Fruit fly (Drosophila melanogaster) whole organism, embryonic: ENCODE results near the gene CG10959.

Experiments
- CG10979 ChIP-seq: fragments of 200-800 bp; sonication (Bioruptor generic); optimal IDR thresholded peaks from 2 replicates; lab custom pipeline; 2018; ENCODE audit warnings: missing biosample characterization, mild to moderate bottlenecking, missing genetic modification characterization, moderate library complexity
- CG11247 ChIP-seq: fragments of 200-800 bp; sonication (Bioruptor generic); IDR thresholded peaks from 2 replicates; pipeline ENCODE4 v1.3.6; 2022; ENCODE audit warnings: missing biosample characterization, missing genetic modification characterization
- CG11398 ChIP-seq: fragments of 200-800 bp; sonication (Bioruptor generic); optimal IDR thresholded peaks from 2 replicates; lab custom pipeline; 2016; ENCODE audit warnings: missing biosample characterization, missing genetic modification characterization
- CG12299 ChIP-seq: fragments of 200-800 bp; sonication (Bioruptor generic); optimal IDR thresholded peaks from 2 replicates; lab custom pipeline; 2018; ENCODE audit warnings: missing biosample characterization, mild to moderate bottlenecking, missing genetic modification characterization
- CG1233 ChIP-seq: fragments of 200-800 bp; sonication (Bioruptor generic); optimal IDR thresholded peaks from 4 replicates; lab custom pipeline; 2018; ENCODE audit warnings: missing biosample characterization, mild to moderate bottlenecking, missing genetic modification characterization
- CG12744 ChIP-seq: fragments of 200-800 bp; sonication (Bioruptor generic); optimal IDR thresholded peaks from 2 replicates; lab custom pipeline; 2016; ENCODE audit warnings: missing biosample characterization, missing genetic modification characterization
- CG17186 ChIP-seq: fragments of 200-800 bp; sonication (Bioruptor generic); optimal IDR thresholded peaks from 3 replicates; lab custom pipeline; 2017; ENCODE audit warnings: missing biosample characterization, missing genetic modification reagents, missing genetic modification characterization
- CG17328 ChIP-seq: fragments of 200-800 bp; sonication (Bioruptor generic); IDR thresholded peaks from 2 replicates; pipeline ENCODE4 v1.3.6; 2022; ENCODE audit warnings: missing biosample characterization, missing genetic modification characterization
- CG2116 ChIP-seq: fragments of 200-800 bp; sonication (Bioruptor generic); optimal IDR thresholded peaks from 3 replicates; lab custom pipeline; 2018; ENCODE audit warnings: missing biosample characterization, mild to moderate bottlenecking, missing genetic modification characterization
- CG2712 ChIP-seq: fragments of 200-800 bp; optimal IDR thresholded peaks from 3 replicates; lab custom pipeline; 2019; ENCODE audit warnings: missing biosample characterization, mild to moderate bottlenecking, missing genetic modification characterization, moderate library complexity
- CG31441 ChIP-seq: fragments of 200-800 bp; sonication (Bioruptor generic); IDR thresholded peaks from 2 replicates; pipeline ENCODE4 v1.3.6; 2022; ENCODE audit warnings: missing biosample characterization, missing genetic modification characterization
- CG3407 ChIP-seq: fragments of 200-800 bp; sonication (Bioruptor generic); optimal IDR thresholded peaks from 2 replicates; lab custom pipeline; 2018; ENCODE audit warnings: missing biosample characterization, mild to moderate bottlenecking, missing genetic modification characterization
- CG34224 ChIP-seq: fragments of 200-800 bp; sonication (Bioruptor generic); IDR thresholded peaks from 3 replicates; pipeline ENCODE4 v1.3.6; 2022; ENCODE audit warnings: missing biosample characterization, missing genetic modification characterization; ENCODE audit not compliant: partially characterized antibody
- CG3838 ChIP-seq: fragments of 200-800 bp; sonication (Bioruptor generic); optimal IDR thresholded peaks from 3 replicates; lab custom pipeline; 2016; ENCODE audit warnings: missing biosample characterization, missing genetic modification characterization
- CG7271 ChIP-seq: fragments of 200-800 bp; sonication (Bioruptor generic); optimal IDR thresholded peaks from 2 replicates; lab custom pipeline; 2018; ENCODE audit warnings: missing biosample characterization, mild to moderate bottlenecking, missing genetic modification characterization, moderate library complexity
- CG7556 ChIP-seq: fragments of 200-800 bp; sonication (Bioruptor generic); optimal IDR thresholded peaks from 2 replicates; lab custom pipeline; 2017; ENCODE audit warnings: missing biosample characterization, mild to moderate bottlenecking, missing genetic modification characterization
- CG8478 ChIP-seq: fragments of >200 bp; optimal IDR thresholded peaks from 2 replicates; lab custom pipeline; 2018
- CG9876 ChIP-seq: fragments of 200-800 bp; sonication (Bioruptor generic); optimal IDR thresholded peaks from 2 replicates; lab custom pipeline; 2016; ENCODE audit warnings: missing biosample characterization, missing genetic modification characterization
- Dfd ChIP-seq, 2 experiments: fragments of >200 bp; optimal IDR thresholded peaks; 2 replicates each; lab custom pipeline; 2017; ENCODE audit warnings: missing biosample characterization in 2 of 2, missing genetic modification characterization in 2 of 2
- Dip3 ChIP-seq: fragments of 200-800 bp; sonication (Bioruptor generic); optimal IDR thresholded peaks from 3 replicates; lab custom pipeline; 2016; ENCODE audit warnings: missing biosample characterization, missing genetic modification characterization
- E2f1 ChIP-seq: fragments of 200-800 bp; sonication (Bioruptor generic); IDR thresholded peaks from 2 replicates; pipeline ENCODE4 v1.3.6; 2022; ENCODE audit warnings: missing biosample characterization, missing genetic modification characterization
- ERR ChIP-seq: fragments of 200-800 bp; sonication (Bioruptor generic); optimal IDR thresholded peaks from 2 replicates; lab custom pipeline; 2016; ENCODE audit warnings: missing biosample characterization, missing genetic modification characterization
- Elba2 ChIP-seq: fragments of 200-800 bp; sonication (Bioruptor generic); optimal IDR thresholded peaks from 3 replicates; lab custom pipeline; 2016; ENCODE audit warnings: missing biosample characterization, missing genetic modification characterization
- H2.0 ChIP-seq: fragments of 200-800 bp; sonication (Bioruptor generic); IDR thresholded peaks from 2 replicates; pipeline ENCODE4 v1.3.6; 2022; ENCODE audit warnings: missing biosample characterization, missing genetic modification characterization
- HLH3B ChIP-seq: fragments of 200-800 bp; sonication (Bioruptor generic); IDR thresholded peaks from 2 replicates; pipeline ENCODE4 v1.3.6; 2022; ENCODE audit warnings: missing biosample characterization, missing genetic modification characterization
- Jarid2 ChIP-seq: fragments of 200-800 bp; sonication (Bioruptor generic); optimal IDR thresholded peaks from 3 replicates; lab custom pipeline; 2017; ENCODE audit warnings: mild to moderate bottlenecking, missing biosample characterization, missing genetic modification reagents, missing genetic modification characterization
- Mrtf ChIP-seq: fragments of 200-800 bp; sonication (Bioruptor generic); IDR thresholded peaks from 3 replicates; pipeline ENCODE4 v1.3.6; 2022; ENCODE audit warnings: missing biosample characterization, missing genetic modification characterization
- Ptx1 ChIP-seq: fragments of 200-800 bp; sonication (Bioruptor generic); IDR thresholded peaks from 2 replicates; pipeline ENCODE4 v1.3.6; 2022; ENCODE audit warnings: missing biosample characterization, missing genetic modification characterization
- Sox102F ChIP-seq: fragments of 200-800 bp; sonication (Bioruptor generic); optimal IDR thresholded peaks from 2 replicates; lab custom pipeline; 2018; ENCODE audit warnings: missing biosample characterization, mild to moderate bottlenecking, missing genetic modification characterization, moderate library complexity
- Taf1 ChIP-seq: fragments of 200-800 bp; sonication (Bioruptor generic); IDR thresholded peaks from 2 replicates; pipeline ENCODE4 v1.3.6; 2022; ENCODE audit warnings: missing biosample characterization, missing genetic modification characterization
- amos ChIP-seq: fragments of 200-800 bp; sonication (Bioruptor generic); IDR thresholded peaks from 2 replicates; pipeline ENCODE4 v1.3.6; 2022; ENCODE audit warnings: missing biosample characterization, missing genetic modification characterization; ENCODE audit not compliant: partially characterized antibody
- bsh ChIP-seq, 2 experiments: fragments of 200-800 bp; sonication (Bioruptor generic); optimal IDR thresholded peaks; 2 replicates each; lab custom pipeline; 2017 to 2018; ENCODE audit warnings: mild to moderate bottlenecking in 2 of 2, missing biosample characterization in 2 of 2, missing genetic modification characterization in 2 of 2, moderate library complexity in 1 of 2
- ewg ChIP-seq: fragments of 200-800 bp; sonication (Bioruptor generic); optimal IDR thresholded peaks from 3 replicates; lab custom pipeline; 2017; ENCODE audit warnings: mild to moderate bottlenecking, missing biosample characterization, missing genetic modification reagents, missing genetic modification characterization
- fd64A ChIP-seq: fragments of 200-800 bp; sonication (Bioruptor generic); optimal IDR thresholded peaks from 3 replicates; lab custom pipeline; 2018; ENCODE audit warnings: missing biosample characterization, mild to moderate bottlenecking, missing genetic modification characterization
- gro ChIP-seq: fragments of 200-800 bp; sonication (Bioruptor generic); optimal IDR thresholded peaks from 2 replicates; lab custom pipeline; 2016; ENCODE audit warnings: missing biosample characterization, missing genetic modification characterization
- kni ChIP-seq: fragments of 200-800 bp; sonication (Bioruptor generic); optimal IDR thresholded peaks from 3 replicates; lab custom pipeline; 2017; ENCODE audit warnings: mild to moderate bottlenecking, missing biosample characterization, missing genetic modification reagents, missing genetic modification characterization
- lab ChIP-seq: fragments of 200-800 bp; sonication (Bioruptor generic); optimal IDR thresholded peaks from 3 replicates; lab custom pipeline; 2017; ENCODE audit warnings: missing biosample characterization, missing genetic modification characterization, mild to moderate bottlenecking, moderate library complexity, missing genetic modification reagents
- nmo ChIP-seq: fragments of 200-800 bp; sonication (Bioruptor generic); optimal IDR thresholded peaks from 2 replicates; lab custom pipeline; 2018; ENCODE audit warnings: missing biosample characterization, mild to moderate bottlenecking, missing genetic modification characterization, moderate library complexity
- oc ChIP-seq: fragments of 200-800 bp; sonication (Bioruptor generic); optimal IDR thresholded peaks from 2 replicates; lab custom pipeline; 2018; ENCODE audit warnings: missing biosample characterization, mild to moderate bottlenecking, missing genetic modification characterization, moderate library complexity
- prd ChIP-seq, 3 experiments: fragments of >200 bp in 2 of 3; fragments of 200-800 bp in 1 of 3; sonication (Bioruptor generic) in 1 of 3; optimal IDR thresholded peaks in 2 of 3; IDR thresholded peaks in 1 of 3; 2 replicates in 2 of 3; 3 replicates in 1 of 3; pipeline versions ENCODE4 v1.3.6 to Lab custom; 2017 to 2022; ENCODE audit warnings: missing biosample characterization in 1 of 3, missing genetic modification characterization in 1 of 3
- sens-2 ChIP-seq: fragments of 200-800 bp; sonication (Bioruptor generic); IDR thresholded peaks from 2 replicates; pipeline ENCODE4 v1.3.6; 2022; ENCODE audit warnings: missing biosample characterization, missing genetic modification characterization
- so ChIP-seq: fragments of 200-800 bp; sonication (Bioruptor generic); IDR thresholded peaks from 3 replicates; pipeline ENCODE4 v1.3.6; 2022; ENCODE audit warnings: missing biosample characterization, missing genetic modification characterization
- sr ChIP-seq: fragments of 200-800 bp; sonication (Bioruptor generic); IDR thresholded peaks from 3 replicates; pipeline ENCODE4 v1.3.6; 2022; ENCODE audit warnings: missing biosample characterization, missing genetic modification characterization
- sug ChIP-seq: fragments of 200-800 bp; optimal IDR thresholded peaks from 2 replicates; lab custom pipeline; 2019; ENCODE audit warnings: missing biosample characterization, mild to moderate bottlenecking, missing genetic modification characterization, moderate library complexity
- tll ChIP-seq, 2 experiments: fragments of 200-800 bp in 1 of 2; fragments of >200 bp in 1 of 2; sonication (Bioruptor generic) in 1 of 2; optimal IDR thresholded peaks; 2 replicates each; lab custom pipeline; 2017 to 2019; ENCODE audit warnings: missing biosample characterization in 2 of 2, missing genetic modification characterization in 2 of 2, mild to moderate bottlenecking in 1 of 2, moderate library complexity in 1 of 2
- tna ChIP-seq: fragments of 200-800 bp; sonication (Bioruptor generic); IDR thresholded peaks from 2 replicates; pipeline ENCODE4 v1.3.6; 2022; ENCODE audit warnings: missing biosample characterization, missing genetic modification characterization; ENCODE audit not compliant: partially characterized antibody
- trh ChIP-seq: fragments of 200-800 bp; sonication (Bioruptor generic); optimal IDR thresholded peaks from 2 replicates; lab custom pipeline; 2016; ENCODE audit warnings: missing biosample characterization, missing genetic modification characterization
- ttk ChIP-seq: fragments of 200-800 bp; sonication (Bioruptor generic); IDR thresholded peaks from 2 replicates; pipeline ENCODE4 v2.1.2; 2022; ENCODE audit warnings: missing biosample characterization, missing genetic modification characterization

Gene CG10959

dm6 chrX:8100026-8100825, 48.4 kb upstream of the CG10959 start (continued):
- no peak for TF ChIP-seq CG8478 (lab: Kevin White, UChicago)
- TF ChIP-seq H2.0 (GFP tag; lab: Robert Waterston, UW), result peak; percentile 82
- TF ChIP-seq tna (GFP tag; lab: Robert Waterston, UW), result no peak
- TF ChIP-seq fd64A, result peak; percentile 49
- no peak for TF ChIP-seq amos (GFP tag; lab: Robert Waterston, UW)
- peak; percentile 40 for TF ChIP-seq CG17186 (GFP tag; lab: Kevin White, UChicago)
- TF ChIP-seq ewg, result peak; percentile 95
- peak; percentile 51; the same call in 1 of the 2 replicates for TF ChIP-seq Taf1
- peak; percentile 89 for TF ChIP-seq CG7556 (GFP tag; lab: Kevin White, UChicago)
- peak; percentile 85 for TF ChIP-seq oc (tag; lab: Kevin White, UChicago)
- peak; percentile 61 for TF ChIP-seq CG3838 (GFP tag; lab: Kevin White, UChicago)
- TF ChIP-seq kni (GFP tag; lab: Kevin White, UChicago), result no peak
- peak; percentile 42 for TF ChIP-seq Dip3 (GFP tag; lab: Kevin White, UChicago)
- no peak for TF ChIP-seq CG9876
- peak; percentile 64 for TF ChIP-seq sens-2 (GFP tag; lab: Robert Waterston, UW)
- TF ChIP-seq Elba2 (GFP tag; lab: Kevin White, UChicago), result no peak
- TF ChIP-seq ERR (GFP tag; lab: Kevin White, UChicago), result no peak
- TF ChIP-seq E2f1 (GFP tag; lab: Robert Waterston, UW), result peak; percentile 85
- TF ChIP-seq sr (GFP tag; lab: Robert Waterston, UW), result peak; percentile 72; the same call in 1 of the 3 replicates
- peak; percentile 62 to 90 for TF ChIP-seq bsh (GFP tag; optimal IDR thresholded peaks at IDR 0.05; lab: Kevin White, UChicago)
- peak; percentile 77 for TF ChIP-seq CG3407 (GFP tag; lab: Kevin White, UChicago)
- peak; percentile 88 for TF ChIP-seq CG17328
- TF ChIP-seq CG12299 (tag; lab: Kevin White, UChicago), result peak; percentile 74
- TF ChIP-seq Jarid2 (GFP tag; lab: Kevin White, UChicago), result peak; percentile 41
- no peak for TF ChIP-seq prd (optimal IDR thresholded peaks at IDR 0.05; lab: Kevin White, UChicago)
- TF ChIP-seq prd (GFP tag; IDR thresholded peaks at IDR 0.05; lab: Robert Waterston, UW), result peak; percentile 90
- TF ChIP-seq Sox102F (GFP tag; lab: Kevin White, UChicago), result peak; percentile 89
- TF ChIP-seq CG31441 (GFP tag; lab: Robert Waterston, UW), result peak; percentile 87
- TF ChIP-seq ttk (GFP tag; lab: Robert Waterston, UW), result peak; percentile 74
- TF ChIP-seq trh (GFP tag; lab: Kevin White, UChicago), result no peak
- TF ChIP-seq HLH3B (GFP tag; lab: Robert Waterston, UW), result peak; percentile 92
- TF ChIP-seq sug (tag; lab: Kevin White, UChicago), result peak; percentile 47
- no peak for TF ChIP-seq Dfd (GFP tag; optimal IDR thresholded peaks at IDR 0.05; lab: Kevin White, UChicago)
- peak; percentile 89 for TF ChIP-seq Ptx1
- peak; percentile 70 for TF ChIP-seq CG1233 (GFP tag; lab: Kevin White, UChicago)
- peak; percentile 88 for TF ChIP-seq so (GFP tag; lab: Robert Waterston, UW)
- TF ChIP-seq gro (GFP tag; lab: Kevin White, UChicago), result peak; percentile 46
- TF ChIP-seq CG11398 (GFP tag; lab: Kevin White, UChicago), result no peak
- peak; percentile 87 for TF ChIP-seq CG2712 (tag; lab: Kevin White, UChicago)
- peak; percentile 85 for TF ChIP-seq CG10979 (tag; lab: Kevin White, UChicago)
- peak; percentile 45 for TF ChIP-seq CG2116 (GFP tag; lab: Kevin White, UChicago)
- TF ChIP-seq nmo (GFP tag; lab: Kevin White, UChicago), result peak; percentile 83
- no peak for TF ChIP-seq CG7271 (tag; lab: Kevin White, UChicago)
- TF ChIP-seq CG12744 (GFP tag; lab: Kevin White, UChicago), result peak; percentile 53
- TF ChIP-seq CG34224 (GFP tag; lab: Robert Waterston, UW), result no peak
- TF ChIP-seq tll (GFP tag; optimal IDR thresholded peaks at IDR 0.05; lab: Kevin White, UChicago), result no peak
- peak; percentile 78; the same call in 2 of the 3 replicates for TF ChIP-seq Mrtf
- peak; percentile 95 for TF ChIP-seq lab (GFP tag; lab: Kevin White, UChicago)
- peak; percentile 81 for TF ChIP-seq CG11247 (GFP tag; lab: Robert Waterston, UW)
